Worm (Caenorhabditis elegans): ENCODE measurements around the gene srt-33.

ce11 chrV:14289363-14289762 is 9.7 kb upstream of the srt-33 start, which contains the start of gene F14D7.1:
- TF ChIP-seq tbx-11 (GFP tag; IDR thresholded peaks at IDR 0.05) = no peak
- no peak for TF ChIP-seq hmbx-1 (tag; optimal IDR thresholded peaks at IDR 0.05)
- TF ChIP-seq ama-1 (optimal IDR thresholded peaks at IDR 0.05) = no peak
- TF ChIP-seq hmg-4 (GFP tag; optimal IDR thresholded peaks at IDR 0.05) = no peak
- no peak for TF ChIP-seq scrt-1 (GFP tag; IDR thresholded peaks at IDR 0.05)
- no peak for TF ChIP-seq tbx-37 (GFP tag; conservative IDR thresholded peaks at IDR 0.05)
- no peak for TF ChIP-seq tra-4 (tag; optimal IDR thresholded peaks at IDR 0.05)
- no peak for TF ChIP-seq ceh-36 (tag; optimal IDR thresholded peaks at IDR 0.05)
- TF ChIP-seq pes-1 (GFP tag; IDR thresholded peaks at IDR 0.05) = no peak
- no peak for TF ChIP-seq ceh-13 (GFP tag; optimal IDR thresholded peaks at IDR 0.05)
- no peak for TF ChIP-seq flt-1 (GFP tag; IDR thresholded peaks at IDR 0.05)
- TF ChIP-seq B0310.2 (tag; optimal IDR thresholded peaks at IDR 0.05) = no peak
- TF ChIP-seq F13C5.2 (tag; optimal IDR thresholded peaks at IDR 0.05) = no peak

Data from whole organism, early embryonic.